Fruit fly (Drosophila melanogaster) S2 (cell line): ENCODE results near the gene CG34159.

ENCODE experiments used
- CG8478 ChIP-seq: fragments of >200 bp; optimal IDR thresholded peaks from 2 replicates; lab custom pipeline; 2018
- CTCF ChIP-seq, 2 experiments: fragments of >200 bp; optimal IDR thresholded peaks; 2 replicates each; lab custom pipeline; 2018

Gene CG34159

DNA sequence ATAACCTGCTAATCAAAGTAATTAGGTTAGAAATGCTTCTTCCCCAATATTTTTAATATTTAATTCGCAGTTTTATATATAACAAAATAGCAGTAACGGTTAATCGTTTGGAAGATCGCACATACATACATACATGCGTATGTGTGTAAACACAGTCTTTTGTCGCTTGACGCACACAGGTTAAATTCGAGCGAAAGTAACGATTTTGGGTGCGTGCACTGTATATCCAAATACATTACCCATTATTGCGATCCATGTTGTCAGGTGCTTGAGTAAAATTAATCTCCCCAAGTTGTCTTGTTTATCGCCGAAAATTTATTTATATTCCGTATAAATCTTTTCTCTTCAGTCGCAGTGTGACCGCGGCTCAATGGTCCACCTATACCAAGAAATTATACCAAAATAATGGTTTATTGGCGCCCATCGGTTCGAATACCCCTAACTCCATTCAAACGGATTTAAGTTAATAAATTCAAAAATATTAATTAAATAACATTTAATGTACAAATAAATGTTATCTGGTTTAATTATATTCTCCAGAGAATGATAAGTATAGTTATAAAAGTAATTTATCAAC, at the start of gene CG34159:
CG34159 (minus strand) TSS at position 385 of the 577 bp plus-strand sequence.
- TF ChIP-seq CG8478 (lab: Kevin White, UChicago), result no peak
- TF ChIP-seq CTCF (optimal IDR thresholded peaks at IDR 0.05; lab: Kevin White, UChicago), result no peak

DNA sequence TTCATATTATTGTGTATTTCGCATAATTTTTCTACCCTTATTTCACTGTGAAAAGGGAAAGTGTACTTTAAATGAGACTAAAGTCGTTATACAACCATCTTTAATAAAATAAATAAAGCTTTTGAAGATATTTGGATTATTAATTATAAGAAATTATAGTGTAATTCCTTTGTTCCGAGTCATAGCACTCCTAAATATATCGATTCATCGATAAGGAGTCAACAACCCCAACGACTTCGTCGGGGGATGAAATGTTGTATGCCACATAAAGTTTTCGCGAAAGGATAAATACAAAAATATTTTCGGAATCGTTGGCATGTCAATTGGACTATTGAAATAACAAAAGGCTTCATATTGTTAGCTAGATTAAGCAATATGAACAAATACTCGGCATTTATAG, 47.5 kb upstream of the CG34159 start, which contains the start of gene Ror:
Ror (plus strand) TSS at position 252 of the 400 bp plus-strand sequence.
- TF ChIP-seq CTCF (optimal IDR thresholded peaks at IDR 0.05; lab: Kevin White, UChicago) (no peak), CG8478 (lab: Kevin White, UChicago) (no peak)

DNA sequence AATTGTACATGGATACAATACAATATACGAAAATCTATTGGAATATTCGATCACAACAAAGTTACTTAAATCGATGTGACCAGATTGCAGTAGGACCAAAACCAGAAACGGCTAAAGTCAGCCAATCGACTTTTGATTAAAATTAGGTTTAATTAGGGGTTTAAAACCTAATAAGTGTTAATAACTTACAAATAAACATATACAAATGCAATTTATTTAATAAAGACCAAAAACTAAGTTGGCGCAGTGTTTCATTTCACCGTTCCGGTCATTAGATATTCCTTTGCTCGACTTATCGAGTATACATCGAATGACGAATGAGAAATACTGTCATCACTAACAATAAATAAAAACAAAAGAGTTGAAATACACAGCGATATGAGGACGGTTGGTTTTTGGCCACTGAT, 46.3 kb upstream of the CG34159 start, which contains the start of the genes bsk and CG31717:
bsk (minus strand) TSS at position 61 of the 407 bp plus-strand sequence.
CG31717 (plus strand) TSS at position 297 of the 407 bp plus-strand sequence.
- TF ChIP-seq CTCF (optimal IDR thresholded peaks at IDR 0.05; lab: Kevin White, UChicago) (no peak), CG8478 (lab: Kevin White, UChicago) (no peak)

DNA sequence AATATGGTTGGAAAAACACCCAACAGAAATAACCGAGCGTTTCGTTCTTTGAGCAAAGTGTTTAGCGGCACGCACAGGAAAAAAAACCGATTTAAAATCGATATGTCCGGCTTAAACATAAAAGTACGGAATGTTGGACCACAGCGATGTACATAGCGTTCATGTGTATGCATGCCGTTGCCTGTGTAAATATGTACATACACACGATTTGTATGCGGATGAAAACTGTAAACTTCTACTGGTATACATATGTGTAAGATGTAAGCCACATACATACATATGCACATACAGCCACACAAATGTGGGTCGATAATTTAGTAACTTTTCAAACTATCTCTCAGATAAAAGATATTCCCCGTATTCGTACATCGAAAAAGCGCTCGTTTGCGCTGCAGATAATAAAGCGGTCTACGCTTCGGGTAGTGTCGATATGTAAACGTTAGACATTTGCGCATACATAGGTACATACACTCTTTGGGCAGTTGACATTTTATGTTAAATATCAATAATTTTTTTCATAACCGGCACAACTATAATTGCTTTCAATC, 45.6 kb upstream of the CG34159 start:
- TF ChIP-seq CTCF (optimal IDR thresholded peaks at IDR 0.05; lab: Kevin White, UChicago) (no peak), CG8478 (lab: Kevin White, UChicago) (no peak)

- TF ChIP-seq CG8478 (lab: Kevin White, UChicago), result no peak
- TF ChIP-seq CTCF (optimal IDR thresholded peaks at IDR 0.05; lab: Kevin White, UChicago), result peak; percentile 45 to 46
These were observed 42.7 kb upstream of the CG34159 start, which contains the start of gene chico for dm6 chr2L:10246785-10247190. Gene chico, minus strand, starts transcription at chr2L:10247078.

DNA sequence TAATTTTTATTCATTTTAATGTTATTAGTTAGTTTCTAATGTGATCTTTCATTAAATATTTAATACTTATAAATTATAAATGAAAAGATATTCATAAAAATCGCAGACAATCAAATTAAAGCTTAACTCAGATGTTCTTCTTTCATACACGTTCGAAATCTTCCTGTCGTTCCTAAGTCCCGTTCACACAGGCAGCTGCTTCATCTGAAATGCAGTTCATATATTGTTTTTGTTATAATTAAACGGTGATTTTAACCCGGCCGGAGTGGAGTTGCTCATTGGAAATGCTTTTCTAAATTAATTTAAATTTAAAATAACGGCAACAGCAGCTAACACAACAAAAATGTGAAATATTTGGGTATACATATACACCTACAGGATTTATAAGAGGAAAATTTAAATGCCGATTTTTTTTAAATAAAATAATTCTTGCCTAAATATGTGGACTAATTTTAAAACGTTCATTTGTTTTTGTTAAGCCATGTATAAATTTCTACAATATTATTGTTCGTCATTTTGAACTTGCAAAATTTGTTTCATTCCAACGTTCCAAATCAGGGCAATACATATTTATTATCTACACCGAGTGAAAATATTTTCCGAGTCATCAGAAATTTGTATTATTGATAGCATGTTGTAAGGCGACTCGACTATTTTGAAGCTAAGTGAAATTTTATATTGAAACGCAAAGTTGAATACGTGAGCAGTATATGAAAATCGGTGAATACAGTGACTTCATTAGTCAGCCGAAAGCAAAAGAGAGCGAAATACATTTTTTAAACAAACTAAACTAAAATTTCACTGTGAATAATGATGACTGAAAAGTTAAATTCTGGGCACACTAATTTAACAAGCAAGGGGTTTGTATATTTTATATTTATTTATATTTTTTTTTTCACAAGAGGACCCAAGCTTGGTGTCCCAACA, 34.9 kb upstream of the CG34159 start, which contains the start of gene me31B:
me31B (plus strand) TSS at position 616 of the 927 bp plus-strand sequence.
- TF ChIP-seq CG8478 (lab: Kevin White, UChicago) (no peak), CTCF (optimal IDR thresholded peaks at IDR 0.05; lab: Kevin White, UChicago) (no peak)

DNA sequence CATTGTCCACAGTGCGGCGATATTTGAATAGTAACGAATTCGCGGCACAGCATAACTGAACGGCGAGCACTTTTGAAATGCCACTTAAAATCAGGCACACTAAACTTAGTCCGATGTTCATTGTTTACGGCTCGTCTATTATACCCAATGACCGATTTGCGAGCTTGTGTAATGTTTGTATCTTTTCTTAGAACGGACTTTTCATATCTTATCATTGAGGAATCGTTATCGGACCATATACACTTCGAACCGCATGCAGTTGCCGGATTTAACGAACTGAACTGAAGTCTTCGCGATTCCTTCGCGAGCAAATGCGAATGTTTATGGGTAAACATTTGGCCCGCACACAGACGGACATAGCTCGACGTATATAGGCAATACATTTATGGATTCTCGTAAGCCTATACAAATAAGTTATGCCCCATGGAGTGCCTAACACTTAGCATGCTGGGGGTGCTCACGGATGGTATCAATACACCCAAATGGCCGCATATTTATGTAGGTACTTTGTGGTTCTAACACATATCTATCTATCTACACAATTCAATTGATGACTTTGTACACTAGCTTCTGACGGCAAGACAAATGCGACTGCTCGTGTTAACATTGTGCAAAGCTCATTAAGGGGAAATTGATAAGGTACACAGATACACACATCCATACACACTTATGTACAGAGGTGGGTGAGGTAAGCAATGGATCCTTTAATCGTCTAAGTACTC, 33.8 kb upstream of the CG34159 start, which contains the start of gene mthl15:
mthl15 (minus strand) TSS at position 593 of the 722 bp plus-strand sequence.
- TF ChIP-seq CTCF (optimal IDR thresholded peaks at IDR 0.05; lab: Kevin White, UChicago) (no peak), CG8478 (lab: Kevin White, UChicago) (no peak)

dm6 chr2L:10232827-10233226, 28.7 kb upstream of the CG34159 start:
- no peak for TF ChIP-seq CTCF (optimal IDR thresholded peaks at IDR 0.05; lab: Kevin White, UChicago)

DNA sequence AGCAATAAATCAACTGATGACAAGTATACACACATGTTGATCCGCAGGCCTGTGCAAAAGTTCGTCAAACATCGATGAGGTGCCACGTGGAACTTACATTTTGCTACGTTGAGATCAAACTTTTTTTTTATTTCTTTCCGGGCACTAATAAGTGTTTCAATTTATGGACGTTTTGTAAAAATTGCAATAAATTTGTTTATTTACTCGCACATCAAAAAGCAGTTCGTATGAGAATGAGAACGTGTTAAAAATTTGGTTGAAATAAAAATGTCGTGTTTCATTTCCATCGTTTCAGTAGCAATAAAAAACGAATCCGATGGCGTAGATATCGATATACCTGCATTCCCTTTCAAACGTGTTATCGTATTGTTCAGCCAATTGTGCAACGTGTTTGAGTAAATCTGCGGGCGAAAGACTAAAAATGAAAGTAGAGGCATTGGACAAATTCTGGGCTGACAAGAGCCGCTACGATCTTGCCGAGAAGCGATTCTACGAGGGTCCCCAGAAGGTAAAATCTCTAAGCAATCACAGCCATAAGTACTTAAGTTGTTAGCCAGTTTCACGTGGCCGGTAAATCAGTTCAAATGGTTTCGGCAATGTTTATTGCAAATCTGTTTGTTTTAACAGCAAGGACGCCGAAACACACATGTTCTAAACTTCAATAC, 28.2 kb upstream of the CG34159 start, which contains the start of gene eEF1delta:
eEF1delta (plus strand) TSS at position 356 of the 665 bp plus-strand sequence.
- TF ChIP-seq CG8478 (lab: Kevin White, UChicago), result no peak
- TF ChIP-seq CTCF (optimal IDR thresholded peaks at IDR 0.05; lab: Kevin White, UChicago), result no peak

DNA sequence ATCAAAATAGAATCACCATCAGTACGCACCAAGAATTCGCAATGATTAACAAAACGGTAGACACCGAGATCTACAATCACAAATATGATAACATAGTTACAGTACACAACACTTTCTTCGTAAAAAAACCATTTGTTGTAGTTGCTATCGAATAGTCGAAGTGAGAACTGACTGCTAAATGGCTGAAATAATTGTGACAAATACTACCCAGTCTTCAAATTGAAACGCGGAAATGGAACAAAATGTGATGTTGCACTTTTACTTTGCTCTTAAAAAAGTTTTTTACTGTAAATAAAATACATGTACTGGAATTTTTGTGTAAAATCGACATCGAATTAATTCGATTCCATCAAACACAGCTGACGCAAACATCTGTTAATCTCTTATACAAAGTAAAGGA, 27.4 kb upstream of the CG34159 start, which contains the start of gene ova:
ova (minus strand) TSS at position 183 of the 400 bp plus-strand sequence.
- TF ChIP-seq CG8478 (lab: Kevin White, UChicago) (no peak), CTCF (optimal IDR thresholded peaks at IDR 0.05; lab: Kevin White, UChicago) (no peak)

- TF ChIP-seq CG8478 (lab: Kevin White, UChicago) (no peak), CTCF (optimal IDR thresholded peaks at IDR 0.05; lab: Kevin White, UChicago) (no peak)
These were observed 27.0 kb upstream of the CG34159 start for dm6 chr2L:10231092-10231494.

DNA sequence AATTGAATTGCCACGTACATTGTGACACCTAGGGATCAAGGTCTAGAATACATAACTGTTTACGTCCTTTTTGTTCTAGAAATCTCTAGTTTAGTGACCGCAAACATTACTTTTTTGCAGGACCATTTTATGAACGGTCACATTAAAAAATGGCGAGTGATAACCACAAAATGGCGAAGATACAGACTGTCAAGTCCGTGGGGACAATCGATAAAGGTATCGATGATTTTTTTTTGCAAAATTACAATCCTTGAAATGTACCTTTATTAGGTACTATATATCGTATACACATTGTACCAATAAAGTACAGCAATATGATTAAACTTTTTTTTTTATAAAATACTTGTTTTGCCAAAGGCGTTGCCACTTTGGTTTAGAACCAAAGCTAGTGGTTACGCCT, 26.3 kb upstream of the CG34159 start:
- TF ChIP-seq CG8478 (lab: Kevin White, UChicago) (no peak), CTCF (optimal IDR thresholded peaks at IDR 0.05; lab: Kevin White, UChicago) (no peak)

dm6 chr2L:10226724-10227407, 22.7 kb upstream of the CG34159 start, which contains the start of gene CG5708:
Gene CG5708, minus strand, starts transcription at chr2L:10226808.
- no peak for TF ChIP-seq CTCF (optimal IDR thresholded peaks at IDR 0.05; lab: Kevin White, UChicago)
- TF ChIP-seq CG8478 (lab: Kevin White, UChicago), result no peak
